Worm (Caenorhabditis elegans) whole organism, dauer: ENCODE results near the gene ymel-1.
"Not testable (repeated sequence)": the region's sequence is repeated elsewhere in the genome, so short reads cannot be mapped to it uniquely, and the experiment has no call there.

ENCODE experiments used
- unc-62 ChIP-seq: sonication (generic microtip); optimal IDR thresholded peaks from 2 replicates; lab custom pipeline; 2017; ENCODE audit warnings: missing biosample characterization, missing genetic modification reagents, missing genetic modification characterization

The ymel-1 gene

ce11 chrIII:10421680-10422079 is 5.7 kb downstream of the ymel-1 start:
- no peak for TF ChIP-seq unc-62 (GFP tag; lab: Kevin White, UChicago)

- TF ChIP-seq unc-62 (GFP tag; lab: Kevin White, UChicago): no peak
These were observed 8.0 kb downstream of the ymel-1 start, which contains the start of gene M03C11.6 for ce11 chrIII:10423906-10424305. Gene M03C11.6 (minus strand): TSS chrIII:10424006.

DNA sequence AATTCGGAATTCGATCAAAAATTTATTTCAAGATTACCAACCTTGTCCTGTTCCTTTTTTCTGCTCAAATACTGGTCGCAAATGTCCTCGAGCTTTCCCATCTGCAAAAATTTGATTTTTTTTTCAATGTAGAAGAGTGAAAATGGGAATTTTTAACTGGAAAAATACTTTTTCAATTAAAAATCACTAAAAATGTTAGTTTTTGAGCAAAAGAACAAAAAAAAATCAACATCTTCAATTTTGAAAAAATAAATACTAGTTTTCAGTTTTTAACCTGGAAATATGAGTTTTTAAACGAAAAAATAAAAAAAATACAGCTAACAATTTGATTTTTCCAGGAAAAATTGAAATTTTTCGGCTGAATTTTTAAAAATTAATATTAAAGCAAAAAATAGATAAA is 11.9 kb downstream of the ymel-1 start, which contains the start of gene prp-3:
prp-3 (minus strand) TSS at position 101 of the 400 bp plus-strand sequence.
- TF ChIP-seq unc-62 (GFP tag; lab: Kevin White, UChicago): no peak

- TF ChIP-seq unc-62 (GFP tag; lab: Kevin White, UChicago): no peak
These were observed 16.2 kb downstream of the ymel-1 start for ce11 chrIII:10432104-10432503.

DNA sequence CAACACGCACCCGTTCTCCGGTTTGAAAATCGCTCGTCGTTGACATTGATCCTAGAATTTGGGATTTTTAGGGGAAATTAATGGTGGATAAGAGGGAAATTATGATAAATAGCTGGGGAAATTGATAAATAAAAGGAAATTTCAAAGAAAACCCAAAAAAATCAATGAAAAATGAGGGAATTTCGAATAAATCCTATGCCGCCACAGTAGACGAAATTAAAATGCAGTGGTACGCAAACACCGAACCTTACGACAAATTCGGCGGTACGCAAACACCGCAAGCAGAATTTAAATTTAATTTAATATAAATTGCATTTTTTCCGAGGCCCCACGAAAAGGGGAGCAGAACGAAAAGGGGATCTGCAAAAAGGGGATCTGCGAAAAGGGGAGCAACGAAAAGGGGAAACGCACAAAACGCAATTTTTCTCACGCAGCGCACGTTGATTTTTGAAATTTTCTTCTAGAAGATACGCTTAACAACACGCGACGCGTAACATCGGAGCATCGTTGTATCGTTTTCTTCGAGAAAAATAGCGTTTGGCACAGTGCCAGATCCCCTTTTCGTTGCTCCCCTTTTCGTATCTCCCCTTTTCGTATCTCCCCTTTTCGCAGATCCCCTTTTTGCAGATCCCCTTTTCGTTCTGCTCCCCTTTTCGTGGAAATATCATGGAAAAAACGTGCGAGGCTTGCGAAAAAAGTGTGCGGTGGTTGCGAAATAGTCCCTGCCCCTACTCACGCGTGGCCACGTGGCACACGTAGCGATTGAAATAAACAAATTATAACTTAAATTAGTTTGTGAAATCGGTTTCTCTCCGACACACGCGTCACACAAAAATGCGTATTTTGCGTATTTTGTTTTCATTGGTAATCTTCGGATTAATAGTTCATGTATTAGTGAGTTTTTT is 20.3 kb downstream of the ymel-1 start, which contains the start of the genes smrd-1 and enu-3.1:
smrd-1 (minus strand) TSS at position 51 of the 905 bp plus-strand sequence.
enu-3.1 (plus strand) TSS at position 339 of the 905 bp plus-strand sequence.
- TF ChIP-seq unc-62 (GFP tag; lab: Kevin White, UChicago): not testable (repeated sequence)

DNA sequence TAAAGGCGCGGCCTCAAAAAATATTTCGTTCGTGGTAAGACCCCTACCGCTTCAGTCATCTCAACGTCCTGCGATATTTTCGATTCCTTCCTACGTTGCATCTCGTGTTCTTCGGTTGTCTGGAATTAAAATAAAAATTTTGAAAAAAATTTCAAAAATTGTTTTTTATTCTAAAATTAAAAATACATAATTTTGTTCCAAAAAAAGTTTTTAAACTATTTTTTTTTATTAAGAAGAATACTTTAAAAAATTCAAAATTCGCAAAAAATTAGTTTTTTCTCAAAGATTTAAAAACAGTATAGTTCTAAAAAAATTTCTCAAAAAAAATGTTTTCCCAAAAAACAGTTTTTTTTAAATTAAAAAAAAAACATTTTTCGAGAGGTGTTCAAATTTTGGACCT is 22.8 kb downstream of the ymel-1 start, which contains the start of gene H04D03.6:
H04D03.6 (minus strand) TSS at position 101 of the 400 bp plus-strand sequence.
- not testable (repeated sequence) for TF ChIP-seq unc-62 (GFP tag; lab: Kevin White, UChicago)

DNA sequence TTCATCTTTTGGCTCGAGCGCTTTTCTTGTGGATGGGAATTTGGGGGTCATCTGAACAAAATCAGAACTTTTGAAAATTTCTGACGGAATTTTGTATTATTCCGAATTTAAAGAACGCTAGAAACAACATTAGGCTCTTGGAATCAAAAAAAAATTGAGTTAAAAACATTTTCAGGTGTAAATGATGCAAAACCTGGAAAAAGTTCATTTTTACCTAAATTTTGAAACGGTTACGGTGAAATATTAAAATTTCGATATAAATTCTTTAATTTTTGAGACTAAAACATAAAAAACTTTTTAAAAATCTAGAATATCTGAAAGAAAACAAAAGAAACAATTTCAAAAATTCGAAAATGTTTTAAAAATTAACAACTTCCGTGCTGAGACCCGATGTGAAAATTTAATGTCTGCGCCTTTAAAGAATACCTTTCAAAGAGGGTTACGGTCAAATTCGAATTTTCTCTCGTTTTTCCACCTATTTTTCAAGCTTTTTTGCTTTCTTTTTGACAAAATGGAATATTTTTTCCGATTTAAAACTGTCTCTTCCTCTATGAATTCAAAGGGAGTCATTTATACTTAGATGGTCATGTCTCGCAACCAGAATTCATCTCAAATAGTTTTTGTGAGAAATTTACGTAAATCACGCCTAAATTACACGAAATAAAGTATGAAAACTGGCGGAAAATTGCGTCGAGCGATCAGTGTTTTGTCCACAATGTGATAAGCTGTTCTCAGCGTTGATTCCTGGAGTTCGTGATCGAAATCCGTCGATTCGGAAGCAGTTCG is 26.6 kb downstream of the ymel-1 start, which contains the start of the genes H04D03.2 and ecps-2:
H04D03.2 (minus strand) TSS at position 51 of the 786 bp plus-strand sequence.
ecps-2 (plus strand) TSS at position 736 of the 786 bp plus-strand sequence.
- no peak for TF ChIP-seq unc-62 (GFP tag; lab: Kevin White, UChicago)

- no peak for TF ChIP-seq unc-62 (GFP tag; lab: Kevin White, UChicago)
These were observed 30.8 kb downstream of the ymel-1 start, which contains the start of gene H04D03.7 for ce11 chrIII:10446730-10447129. Gene H04D03.7 (minus strand): TSS chrIII:10446830.

- no peak for TF ChIP-seq unc-62 (GFP tag; lab: Kevin White, UChicago)
These were observed 35.1 kb downstream of the ymel-1 start, which contains the start of gene H04D03.4 for ce11 chrIII:10451012-10451411. Gene H04D03.4 (minus strand): TSS chrIII:10451112.

- no peak for TF ChIP-seq unc-62 (GFP tag; lab: Kevin White, UChicago)
These were observed 44.7 kb downstream of the ymel-1 start, which contains the start of gene ecps-1 for ce11 chrIII:10460427-10461163. Gene ecps-1 (minus strand): TSS chrIII:10460551.

ce11 chrIII:10461164-10461546 is 45.2 kb downstream of the ymel-1 start, which contains the start of gene atx-2:
Gene atx-2 (plus strand): TSS chrIII:10461389.
- TF ChIP-seq unc-62 (GFP tag; lab: Kevin White, UChicago): no peak

- no peak for TF ChIP-seq unc-62 (GFP tag; lab: Kevin White, UChicago)
These were observed 47.1 kb downstream of the ymel-1 start for ce11 chrIII:10462935-10463548.

- TF ChIP-seq unc-62 (GFP tag; lab: Kevin White, UChicago): no peak
These were observed 47.7 kb downstream of the ymel-1 start for ce11 chrIII:10463653-10464052.

DNA sequence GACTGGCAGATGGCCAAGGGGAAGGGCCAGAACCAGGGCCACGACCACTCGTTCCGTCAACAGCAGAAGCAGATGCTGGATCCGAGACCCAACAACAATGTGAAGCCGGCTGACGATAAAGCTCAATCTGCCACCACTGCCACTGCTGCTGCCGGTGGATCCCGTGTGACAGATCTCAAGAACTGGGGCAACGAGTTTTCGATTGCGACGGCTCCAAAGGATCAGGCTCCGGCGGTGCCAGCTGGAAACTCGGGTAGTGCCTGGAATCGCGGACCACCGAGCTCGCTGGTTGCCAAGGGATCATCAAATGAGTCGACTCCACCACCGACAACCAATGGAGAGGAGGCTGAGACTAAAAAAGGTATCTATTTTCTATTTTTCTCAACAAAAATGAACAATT is 48.5 kb downstream of the ymel-1 start:
- TF ChIP-seq unc-62 (GFP tag; lab: Kevin White, UChicago): no peak
